Worm (Caenorhabditis elegans): ENCODE data around the gene W02C12.2.

The W02C12.2 gene

ce11 chrIV:4042274-4042673, 34.5 kb upstream of the W02C12.2 start, which contains the start of gene cdc-73 (continued):
- TF ChIP-seq let-607 (tag; optimal IDR thresholded peaks at IDR 0.05) (no peak), snpc-1.1 (tag; optimal IDR thresholded peaks at IDR 0.05; ENCODE audit: insufficient read depth) (no peak), B0019.2 (GFP tag; conservative IDR thresholded peaks at IDR 0.05) (no peak), Y53G8AR.9 (GFP tag; conservative IDR thresholded peaks at IDR 0.05) (no peak), Y79H2A.3 (GFP tag; conservative IDR thresholded peaks at IDR 0.05) (no peak), F23B12.7 (tag; optimal IDR thresholded peaks at IDR 0.05; ENCODE audit: insufficient read depth) (no peak), ztf-18 (tag; optimal IDR thresholded peaks at IDR 0.05) (peak; percentile 21), C17E4.6 (GFP tag; IDR thresholded peaks at IDR 0.05) (no peak), dpl-1 (GFP tag; optimal IDR thresholded peaks at IDR 0.05) (peak; percentile 75), let-526 (GFP tag; IDR thresholded peaks at IDR 0.05) (no peak), lir-1 (GFP tag; conservative IDR thresholded peaks at IDR 0.05) (no peak), lin-35 (GFP tag; optimal IDR thresholded peaks at IDR 0.05) (peak in 1 of 3 experiments; percentile 60), lin-26 (GFP tag; IDR thresholded peaks at IDR 0.05) (no peak), nfyb-1 (GFP tag; IDR thresholded peaks at IDR 0.05) (no peak), unc-130 (GFP tag; optimal IDR thresholded peaks at IDR 0.05) (peak; percentile 29), zim-3 (tag; optimal IDR thresholded peaks at IDR 0.05) (no peak), hlh-26 (GFP tag; conservative IDR thresholded peaks at IDR 0.05) (no peak), nhr-179 (tag; optimal IDR thresholded peaks at IDR 0.05) (no peak), efl-1 (GFP tag; optimal IDR thresholded peaks at IDR 0.05) (peak; percentile 71), fkh-3 (tag; optimal IDR thresholded peaks at IDR 0.05) (no peak), ZK185.1 (tag; optimal IDR thresholded peaks at IDR 0.05; ENCODE audit: poor library complexity, severe bottlenecking) (no peak), nhr-27 (tag; optimal IDR thresholded peaks at IDR 0.05) (no peak), repo-1 (tag; optimal IDR thresholded peaks at IDR 0.05) (no peak), K11D2.4 (GFP tag; IDR thresholded peaks at IDR 0.05) (no peak), F22D6.2 (tag; optimal IDR thresholded peaks at IDR 0.05) (no peak), lsy-27 (tag; optimal IDR thresholded peaks at IDR 0.05; ENCODE audit: borderline replicate concordance, insufficient read depth) (no peak), Y53F4B.3 (GFP tag; IDR thresholded peaks at IDR 0.05) (no peak)

DNA sequence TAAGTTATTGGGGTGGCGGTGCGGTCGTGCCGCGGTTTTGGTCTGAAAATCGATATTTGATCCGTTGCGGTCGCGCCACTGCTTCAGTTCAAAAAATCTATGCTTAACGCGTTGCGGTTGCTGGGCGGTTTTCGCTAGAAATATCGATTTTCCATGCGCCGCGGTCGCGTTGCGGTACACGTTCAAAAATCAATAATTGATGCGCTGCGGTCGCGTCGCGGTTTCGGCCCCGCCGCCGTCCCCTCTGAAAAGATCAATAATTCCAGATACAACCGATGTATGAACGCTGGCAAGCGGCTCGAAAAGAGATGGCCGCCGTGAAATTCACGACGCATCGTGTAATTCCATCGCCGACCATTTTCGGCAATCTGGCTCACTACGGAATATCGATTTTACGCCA, 33.2 kb upstream of the W02C12.2 start:
- TF ChIP-seq F57A8.1 (GFP tag; optimal IDR thresholded peaks at IDR 0.05) = no peak
- TF ChIP-seq zfh-2 (GFP tag; conservative IDR thresholded peaks at IDR 0.05) = peak; percentile 59

DNA sequence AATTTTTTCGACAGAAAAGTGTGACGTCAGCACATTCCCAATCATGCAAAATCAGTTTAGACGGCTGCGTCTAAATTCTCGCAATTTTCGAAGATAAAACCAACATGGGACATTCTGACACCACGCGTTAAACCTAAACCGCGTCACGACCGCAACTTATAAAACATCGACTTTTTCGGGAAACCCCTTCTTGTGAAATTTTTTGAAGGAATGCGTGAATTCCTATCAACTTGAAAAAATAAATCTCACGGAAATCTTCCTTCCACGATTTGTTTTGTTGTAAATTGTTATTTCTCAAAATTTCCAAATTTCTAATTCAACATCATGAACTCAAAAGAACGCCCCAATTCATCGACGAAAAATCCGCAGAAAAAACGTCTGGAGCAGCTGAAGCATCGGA, 32.2 kb upstream of the W02C12.2 start, which contains the start of gene F35F11.2:
Gene F35F11.2, plus strand, starts transcription at position 301 of the 400 bp plus-strand sequence.
- no peak for TF ChIP-seq F57A8.1 (GFP tag; optimal IDR thresholded peaks at IDR 0.05)
- TF ChIP-seq ztf-6 (GFP tag; IDR thresholded peaks at IDR 0.05) = no peak
- no peak for TF ChIP-seq ceh-27 (GFP tag; optimal IDR thresholded peaks at IDR 0.05)
- no peak for TF ChIP-seq lin-35 (GFP tag; optimal IDR thresholded peaks at IDR 0.05)
- no peak for TF ChIP-seq cebp-2 (GFP tag; IDR thresholded peaks at IDR 0.05)
- no peak for TF ChIP-seq ztf-28 (GFP tag; IDR thresholded peaks at IDR 0.05)
- TF ChIP-seq F52B5.7 (tag; optimal IDR thresholded peaks at IDR 0.05) = no peak
- TF ChIP-seq ZK185.1 (tag; optimal IDR thresholded peaks at IDR 0.05; ENCODE audit: poor library complexity, severe bottlenecking) = no peak
- no peak for TF ChIP-seq zfh-2 (GFP tag; conservative IDR thresholded peaks at IDR 0.05)
- no peak for TF ChIP-seq pha-4 (tag; optimal IDR thresholded peaks at IDR 0.05)
